Fruit fly (Drosophila melanogaster) whole organism, prepupa: ENCODE results near the gene CG42717.
A peak's percentile ranks its signal among the peaks of the same experiment; 100 is the strongest.

Experiments used
- CG16779 ChIP-seq: fragments of 200-800 bp; sonication (Bioruptor generic); optimal IDR thresholded peaks from 3 replicates; lab custom pipeline; 2017; ENCODE audit warnings: missing biosample characterization, mild to moderate bottlenecking, missing genetic modification characterization
- CG6276 ChIP-seq: fragments of 200-800 bp; sonication (Bioruptor generic); optimal IDR thresholded peaks from 2 replicates; lab custom pipeline; 2017; ENCODE audit warnings: missing biosample characterization, mild to moderate bottlenecking, missing genetic modification characterization
- Gug ChIP-seq: fragments of 200-800 bp; sonication (Bioruptor generic); IDR thresholded peaks from 2 replicates; pipeline ENCODE4 v1.3.6; 2022; ENCODE audit warnings: missing biosample characterization, missing genetic modification characterization
- Hr4 ChIP-seq: fragments of 200-800 bp; sonication (Bioruptor generic); optimal IDR thresholded peaks from 3 replicates; lab custom pipeline; 2016; ENCODE audit warnings: missing biosample characterization, missing genetic modification characterization
- Sox102F ChIP-seq: fragments of 200-800 bp; sonication (Bioruptor generic); optimal IDR thresholded peaks from 2 replicates; lab custom pipeline; 2016; ENCODE audit warnings: missing biosample characterization, mild to moderate bottlenecking, missing genetic modification characterization
- dsx ChIP-seq: fragments of 200-800 bp; optimal IDR thresholded peaks from 3 replicates; lab custom pipeline; 2019; ENCODE audit warnings: missing biosample characterization, mild to moderate bottlenecking, missing genetic modification characterization, moderate library complexity; ENCODE audit not compliant: poor library complexity, severe bottlenecking

DNA sequence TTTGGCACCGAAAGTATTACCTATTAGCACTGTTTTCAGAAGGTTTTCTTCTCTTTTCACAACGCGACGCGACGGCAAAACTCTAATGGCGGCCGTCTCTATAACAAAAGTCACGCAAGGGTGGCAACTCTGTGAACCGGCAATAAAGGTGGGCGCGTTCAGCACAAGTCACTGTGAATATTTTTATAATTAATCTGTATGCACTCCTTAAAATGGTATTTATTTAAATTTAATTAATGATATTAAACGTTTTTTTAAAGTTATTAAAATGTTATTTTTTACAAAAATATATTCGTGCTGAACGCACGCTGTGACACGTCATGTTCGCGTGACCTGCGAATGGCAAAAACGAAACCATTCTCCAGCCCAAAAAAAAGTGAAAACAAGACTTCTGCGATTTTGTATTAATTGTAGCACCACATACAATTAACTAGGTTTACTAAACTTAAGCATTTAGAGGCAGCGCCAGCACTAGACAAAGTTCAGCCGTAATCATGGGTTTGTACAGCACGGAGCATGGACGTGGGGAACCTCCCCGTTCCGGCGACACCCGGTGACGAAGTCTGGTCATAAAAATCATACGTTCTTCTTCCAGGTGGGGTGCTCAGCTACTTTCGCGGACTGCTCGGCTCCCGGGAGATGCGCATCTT lies 50.1 kb downstream of the CG42717 start, which contains the start of the genes brm and Arl1:
- peak; percentile 95 for TF ChIP-seq Sox102F (GFP tag; lab: Kevin White, UChicago)
- TF ChIP-seq Gug (GFP tag; lab: Robert Waterston, UW) = peak; percentile 99
- TF ChIP-seq CG16779 (tag; lab: Kevin White, UChicago) = no peak
- peak; percentile 94 for TF ChIP-seq CG6276 (GFP tag; lab: Kevin White, UChicago)
- peak; percentile 97 for TF ChIP-seq dsx (GFP tag; lab: Kevin White, UChicago)
- peak; percentile 97 for TF ChIP-seq Hr4
